Worm (Caenorhabditis elegans): ENCODE data around the gene C06E4.1.

DNA sequence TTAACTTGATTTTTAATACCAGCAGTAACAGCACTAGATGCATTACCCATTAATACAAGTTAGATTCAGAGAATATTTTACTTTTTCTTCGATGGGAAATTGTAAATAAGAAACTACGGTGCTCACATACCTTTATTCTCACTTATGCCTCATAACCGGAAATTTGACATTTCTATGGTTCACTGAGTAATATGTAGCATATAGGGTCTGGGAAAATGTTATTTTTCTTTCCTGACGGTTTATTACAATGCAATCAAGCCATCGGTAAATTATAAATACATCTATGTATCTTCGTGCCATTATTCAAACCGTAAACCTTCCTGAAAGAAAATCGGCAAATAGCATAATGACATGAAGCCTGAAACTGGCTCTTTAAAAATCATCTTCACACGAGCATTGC, 49.6 kb downstream of the C06E4.1 start, which contains the start of gene ocr-4:
- TF ChIP-seq C17E4.6 (GFP tag; IDR thresholded peaks at IDR 0.05), result no peak
- no peak for TF ChIP-seq lsy-27 (tag; optimal IDR thresholded peaks at IDR 0.05; ENCODE audit: borderline replicate concordance, insufficient read depth)
- TF ChIP-seq unc-62 (GFP tag; optimal IDR thresholded peaks at IDR 0.05), result no peak
- TF ChIP-seq ceh-40 (GFP tag; IDR thresholded peaks at IDR 0.05), result no peak
- no peak for TF ChIP-seq pbrm-1 (GFP tag; IDR thresholded peaks at IDR 0.05)
- TF ChIP-seq rcor-1 (GFP tag; IDR thresholded peaks at IDR 0.05), result no peak
